Fruit fly (Drosophila melanogaster): ENCODE results near the gene GATAd.
A peak's percentile ranks its signal among the peaks of the same experiment; 100 is the strongest.

Gene GATAd

DNA sequence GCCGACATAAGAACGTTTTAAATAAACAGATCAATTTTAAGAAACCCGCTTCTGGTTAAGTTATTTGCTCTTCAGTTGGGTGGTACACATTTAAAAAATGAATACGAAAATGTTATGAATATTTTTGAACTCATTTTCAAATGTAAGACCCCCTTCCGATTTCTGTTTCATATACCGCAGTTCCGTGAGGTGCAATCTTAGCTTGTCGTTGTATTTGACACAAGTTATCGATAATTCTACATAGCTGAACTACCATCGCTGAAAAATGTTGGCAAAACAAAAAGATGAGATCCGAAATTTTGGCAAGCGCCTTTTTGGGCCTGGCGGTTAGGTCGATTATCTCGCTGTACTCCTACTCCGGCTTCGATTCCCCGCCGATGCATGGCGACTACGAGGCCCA is 46.3 kb downstream of the GATAd start, which contains the start of gene gny (continued):
- TF ChIP-seq sima (GFP tag; optimal IDR thresholded peaks at IDR 0.05) (no peak), CoRest (tag; optimal IDR thresholded peaks at IDR 0.05) (peak; percentile 20), sisA (GFP tag; IDR thresholded peaks at IDR 0.05) (no peak), mld (GFP tag; IDR thresholded peaks at IDR 0.05; ENCODE audit: partially characterized antibody) (no peak), sug (tag; optimal IDR thresholded peaks at IDR 0.05) (peak; percentile 70), Lpt (GFP tag; optimal IDR thresholded peaks at IDR 0.05) (no peak), dmrt11E (tag; optimal IDR thresholded peaks at IDR 0.05) (no peak), aop (GFP tag; IDR thresholded peaks at IDR 0.05) (no peak), Xrp1 (GFP tag; IDR thresholded peaks at IDR 0.05) (no peak), pum (GFP tag; optimal IDR thresholded peaks at IDR 0.05) (no peak), TFAM (GFP tag; optimal IDR thresholded peaks at IDR 0.05) (no peak), CG13624 (GFP tag; optimal IDR thresholded peaks at IDR 0.05) (no peak), CG5180 (GFP tag; optimal IDR thresholded peaks at IDR 0.05) (no peak), CG1603 (tag; optimal IDR thresholded peaks at IDR 0.05) (peak; percentile 100), stc (GFP tag; IDR thresholded peaks at IDR 0.05) (no peak), unc-4 (GFP tag; IDR thresholded peaks at IDR 0.05; ENCODE audit: partially characterized antibody) (0 out of 2 replicates have a peak, but pooled peaks have one; percentile 31), CG10979 (tag; optimal IDR thresholded peaks at IDR 0.05) (no peak), unpg (GFP tag; optimal IDR thresholded peaks at IDR 0.05) (no peak), CG3065 (GFP tag; optimal IDR thresholded peaks at IDR 0.05) (no peak), Hand (GFP tag; optimal IDR thresholded peaks at IDR 0.05) (no peak), Antp (GFP tag; optimal IDR thresholded peaks at IDR 0.05) (no peak), CG2116 (GFP tag; optimal IDR thresholded peaks at IDR 0.05) (peak; percentile 35), CG34422 (GFP tag; IDR thresholded peaks at IDR 0.05) (no peak), CG2889 (GFP tag; IDR thresholded peaks at IDR 0.05) (no peak), run (tag; optimal IDR thresholded peaks at IDR 0.05) (no peak), pho (GFP tag; optimal IDR thresholded peaks at IDR 0.05) (no peak), row (GFP tag; IDR thresholded peaks at IDR 0.05) (peak; percentile 26; the same call in 1 of the 3 replicates), sens (GFP tag) (no peak), CG14050 (GFP tag; IDR thresholded peaks at IDR 0.05) (no peak), sd (tag; optimal IDR thresholded peaks at IDR 0.05) (no peak), CG17912 (GFP tag; optimal IDR thresholded peaks at IDR 0.05) (no peak), CG6254 (GFP tag; optimal IDR thresholded peaks at IDR 0.05) (no peak), CG31365 (tag; optimal IDR thresholded peaks at IDR 0.05) (no peak), CG12219 (GFP tag; optimal IDR thresholded peaks at IDR 0.05) (no peak), Spps (tag; optimal IDR thresholded peaks at IDR 0.05) (no peak), chif (GFP tag; optimal IDR thresholded peaks at IDR 0.05) (no peak), sc (optimal IDR thresholded peaks at IDR 0.05) (no peak), sc (GFP tag; optimal IDR thresholded peaks at IDR 0.05) (no peak), Lhr (GFP tag; optimal IDR thresholded peaks at IDR 0.05) (peak; percentile 15), otp (GFP tag; IDR thresholded peaks at IDR 0.05) (no peak), CG18476 (GFP tag; optimal IDR thresholded peaks at IDR 0.05) (no peak), CG14860 (GFP tag; IDR thresholded peaks at IDR 0.05; ENCODE audit: partially characterized antibody) (no peak), sna (GFP tag; IDR thresholded peaks at IDR 0.05; ENCODE audit: partially characterized antibody) (no peak), zfh2 (GFP tag; optimal IDR thresholded peaks at IDR 0.05) (no peak), Nf-YA (GFP tag; IDR thresholded peaks at IDR 0.05) (no peak), Dref (GFP tag; IDR thresholded peaks at IDR 0.05) (peak; percentile 85), p53 (GFP tag; optimal IDR thresholded peaks at IDR 0.05) (no peak), chinmo (GFP tag; IDR thresholded peaks at IDR 0.05; ENCODE audit: partially characterized antibody) (0 out of 4 replicates have a peak, but pooled peaks have one; percentile 25), repo (GFP tag; optimal IDR thresholded peaks at IDR 0.05) (no peak), hkb (optimal IDR thresholded peaks at IDR 0.05) (no peak), hkb (GFP tag; IDR thresholded peaks at IDR 0.05) (no peak), slbo (GFP tag; IDR thresholded peaks at IDR 0.05) (no peak)

All from whole organism, embryonic.